Worm (Caenorhabditis elegans) whole organism, midembryonic: Measurements from ENCODE around the gene set-6.

Source experiments
- T22C8.4 ChIP-seq: fragments of 200-800 bp; sonication (Bioruptor generic); IDR thresholded peaks from 2 replicates; pipeline ENCODE4 v1.3.6; 2022; ENCODE audit warnings: missing genetic modification characterization, missing compliant biosample characterization
- cog-1 ChIP-seq: sonication (generic microtip); optimal IDR thresholded peaks from 2 replicates; lab custom pipeline; 2016; ENCODE audit warnings: missing genetic modification characterization, missing compliant biosample characterization
- flt-1 ChIP-seq: fragments of 200-800 bp; sonication (Bioruptor generic); IDR thresholded peaks from 2 replicates; pipeline ENCODE4 v1.3.6; 2022; ENCODE audit warnings: missing genetic modification characterization, missing compliant biosample characterization
- klf-2 ChIP-seq: fragments of 200-800 bp; sonication (Bioruptor generic); conservative IDR thresholded peaks from 2 replicates; pipeline ENCODE4 v1.3.6; 2022; ENCODE audit warnings: missing genetic modification reagents, missing genetic modification characterization, missing compliant biosample characterization
- med-1 ChIP-seq: sonication (generic microtip); optimal IDR thresholded peaks from 2 replicates; lab custom pipeline; 2017; ENCODE audit warnings: missing genetic modification characterization, mild to moderate bottlenecking, missing compliant biosample characterization, antibody characterized with exemption, missing genetic modification reagents; ENCODE audit not compliant: insufficient read depth
- ref-1 ChIP-seq: fragments of 200-800 bp; sonication (Bioruptor generic); conservative IDR thresholded peaks from 2 replicates; pipeline ENCODE4 v1.3.6; 2022; ENCODE audit warnings: missing genetic modification reagents, missing genetic modification characterization, missing compliant biosample characterization
- tab-1 ChIP-seq: fragments of 200-800 bp; sonication (Bioruptor generic); IDR thresholded peaks from 2 replicates; pipeline ENCODE4 v1.3.6; 2022; ENCODE audit warnings: missing genetic modification characterization, missing compliant biosample characterization
- ztf-23 ChIP-seq: fragments of 200-800 bp; sonication (Bioruptor generic); IDR thresholded peaks from 2 replicates; pipeline ENCODE4 v1.3.6; 2022; ENCODE audit warnings: missing genetic modification reagents, missing genetic modification characterization, missing compliant biosample characterization
- ztf-29 ChIP-seq: fragments of 200-800 bp; sonication (Bioruptor generic); IDR thresholded peaks from 2 replicates; pipeline ENCODE4 v1.3.6; 2022; ENCODE audit warnings: missing genetic modification reagents, missing genetic modification characterization, missing compliant biosample characterization

The set-6 gene

ce11 chrX:11946788-11947463, 27.6 kb downstream of the set-6 start, which contains the start of gene nfya-1:
Gene nfya-1 (minus strand): TSS chrX:11946838.
- TF ChIP-seq med-1 (GFP tag; lab: Kevin White, UChicago): no peak
- peak; percentile 32 for TF ChIP-seq cog-1
- TF ChIP-seq T22C8.4: peak; percentile 78

ce11 chrX:11941951-11942350, 32.5 kb downstream of the set-6 start, which contains the start of gene F55G7.3:
Gene F55G7.3 (minus strand): TSS chrX:11942051.
- TF ChIP-seq T22C8.4 (no peak), ztf-29 (GFP tag; lab: Robert Waterston, UW) (no peak), ref-1 (GFP tag; lab: Robert Waterston, UW) (no peak), klf-2 (GFP tag; lab: Robert Waterston, UW) (no peak), tab-1 (GFP tag; lab: Robert Waterston, UW) (no peak), flt-1 (GFP tag; lab: Robert Waterston, UW) (no peak), ztf-23 (GFP tag; lab: Robert Waterston, UW) (no peak), cog-1 (no peak), med-1 (GFP tag; lab: Kevin White, UChicago) (no peak)

DNA sequence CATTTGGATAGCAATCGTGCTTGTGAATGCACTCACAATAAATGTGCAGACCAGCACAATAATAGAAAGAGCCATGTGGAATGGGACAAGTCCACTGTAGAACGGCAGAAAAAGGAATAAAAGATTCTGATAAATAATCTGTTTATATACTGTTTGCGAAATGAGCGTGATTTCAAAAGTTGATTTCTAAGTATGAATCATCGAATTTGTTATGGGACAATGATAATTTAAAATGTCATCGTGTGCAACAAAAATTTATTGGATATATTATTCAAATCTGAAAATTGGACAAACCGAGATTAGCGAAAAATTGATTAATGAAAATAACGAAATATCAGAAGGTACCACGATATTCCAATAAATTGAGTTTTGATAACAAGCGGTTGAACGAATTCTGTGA, 35.7 kb downstream of the set-6 start, which contains the start of gene F55G7.5:
Gene F55G7.5 (minus strand): TSS at position 101 of the 400 bp plus-strand sequence.
- no peak for TF ChIP-seq cog-1
- no peak for TF ChIP-seq klf-2 (GFP tag; lab: Robert Waterston, UW)
- no peak for TF ChIP-seq ztf-23 (GFP tag; lab: Robert Waterston, UW)
- TF ChIP-seq med-1 (GFP tag; lab: Kevin White, UChicago): no peak
- no peak for TF ChIP-seq ref-1 (GFP tag; lab: Robert Waterston, UW)
- TF ChIP-seq T22C8.4: no peak
- no peak for TF ChIP-seq ztf-29 (GFP tag; lab: Robert Waterston, UW)
- no peak for TF ChIP-seq tab-1 (GFP tag; lab: Robert Waterston, UW)
- TF ChIP-seq flt-1 (GFP tag; lab: Robert Waterston, UW): no peak

DNA sequence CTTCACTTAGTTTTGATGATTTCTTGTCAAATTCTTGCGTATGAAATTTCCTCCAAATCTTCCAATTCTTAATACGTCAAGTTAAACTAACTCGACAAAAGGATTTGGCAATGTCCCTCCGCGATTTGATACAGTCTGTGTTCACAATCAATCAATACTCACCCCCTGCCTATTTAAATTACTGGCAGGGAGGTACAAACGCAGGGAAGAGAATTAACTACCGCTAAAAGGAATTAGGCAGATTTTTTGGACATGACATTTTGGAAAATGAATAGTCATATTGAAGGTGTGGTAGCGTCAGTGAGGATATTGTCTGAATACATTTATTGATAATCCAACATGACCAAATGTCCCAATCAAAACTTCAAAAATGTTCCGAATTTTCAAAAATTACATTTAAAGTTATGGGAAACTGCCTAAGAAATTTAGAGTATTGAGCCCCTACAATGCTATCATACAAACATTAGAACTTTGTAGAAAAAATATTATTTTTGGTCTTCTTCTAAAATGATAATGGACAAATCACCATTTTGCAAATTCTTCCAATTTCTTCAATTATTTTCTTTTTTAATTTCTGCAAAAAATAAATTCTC, 37.0 kb downstream of the set-6 start:
- TF ChIP-seq flt-1 (GFP tag; lab: Robert Waterston, UW) (peak; percentile 90), med-1 (GFP tag; lab: Kevin White, UChicago) (peak; percentile 64), cog-1 (peak; percentile 95), T22C8.4 (peak; percentile 100), tab-1 (GFP tag; lab: Robert Waterston, UW) (peak; percentile 74; the same call in 1 of the 2 replicates), ztf-23 (GFP tag; lab: Robert Waterston, UW) (peak; percentile 86), klf-2 (GFP tag; lab: Robert Waterston, UW) (peak; percentile 67), ztf-29 (GFP tag; lab: Robert Waterston, UW) (no peak), ref-1 (GFP tag; lab: Robert Waterston, UW) (peak; percentile 48)

DNA sequence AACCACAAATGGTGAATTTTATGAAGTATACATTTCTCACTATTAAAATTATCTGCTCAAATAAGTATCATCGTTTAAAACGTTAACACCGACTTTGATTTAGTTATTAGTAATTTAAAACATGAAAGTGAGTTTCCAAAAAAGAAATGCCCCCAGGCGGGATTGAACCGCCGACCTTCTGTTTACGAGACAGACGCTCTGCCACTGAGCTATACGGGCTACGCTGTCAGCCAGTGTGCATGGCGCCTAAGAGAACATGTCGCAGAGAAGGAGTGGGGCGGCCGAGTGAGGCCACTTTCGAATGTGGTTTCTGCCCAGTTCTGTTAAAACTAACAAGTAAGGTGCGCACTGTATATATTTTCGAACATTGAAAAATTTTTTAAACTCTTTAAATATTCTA, 39.5 kb downstream of the set-6 start:
- peak; percentile 41 for TF ChIP-seq med-1 (GFP tag; lab: Kevin White, UChicago)
- peak; percentile 90 for TF ChIP-seq tab-1 (GFP tag; lab: Robert Waterston, UW)
- TF ChIP-seq flt-1 (GFP tag; lab: Robert Waterston, UW): peak; percentile 92
- TF ChIP-seq ztf-29 (GFP tag; lab: Robert Waterston, UW): 0 out of 2 replicates have a peak, but pooled peaks have one; percentile 58
- TF ChIP-seq ref-1 (GFP tag; lab: Robert Waterston, UW): peak; percentile 72
- peak; percentile 69 for TF ChIP-seq cog-1
- TF ChIP-seq T22C8.4: peak; percentile 63; the same call in 1 of the 2 replicates
- peak; percentile 79 for TF ChIP-seq klf-2 (GFP tag; lab: Robert Waterston, UW)
- TF ChIP-seq ztf-23 (GFP tag; lab: Robert Waterston, UW): peak; percentile 85

DNA sequence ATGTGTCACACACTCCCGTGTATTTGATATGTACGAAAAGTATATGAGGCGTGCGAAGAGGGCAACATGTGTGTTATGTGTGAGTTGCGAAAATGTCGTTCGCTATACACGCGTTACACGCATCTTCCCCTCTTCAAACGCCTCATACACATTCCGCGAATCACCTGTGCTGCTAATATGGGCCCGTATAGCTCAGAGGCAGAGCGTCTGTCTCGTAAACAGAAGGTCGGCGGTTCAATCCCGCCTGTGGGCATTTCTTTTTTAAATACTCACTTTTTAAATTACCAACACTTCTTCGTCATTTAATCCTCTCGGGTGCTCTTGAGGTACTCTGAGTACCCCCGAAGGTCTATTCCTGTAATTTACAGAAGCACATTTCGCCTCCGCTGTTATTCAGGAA, 40.9 kb downstream of the set-6 start:
- TF ChIP-seq med-1 (GFP tag; lab: Kevin White, UChicago) (no peak), tab-1 (GFP tag; lab: Robert Waterston, UW) (0 out of 2 replicates have a peak, but pooled peaks have one; percentile 32), T22C8.4 (no peak), flt-1 (GFP tag; lab: Robert Waterston, UW) (0 out of 2 replicates have a peak, but pooled peaks have one; percentile 32), ref-1 (GFP tag; lab: Robert Waterston, UW) (no peak), ztf-23 (GFP tag; lab: Robert Waterston, UW) (no peak), cog-1 (no peak), ztf-29 (GFP tag; lab: Robert Waterston, UW) (no peak), klf-2 (GFP tag; lab: Robert Waterston, UW) (no peak)

- no peak for TF ChIP-seq cog-1
- TF ChIP-seq ref-1 (GFP tag; lab: Robert Waterston, UW): no peak
- TF ChIP-seq tab-1 (GFP tag; lab: Robert Waterston, UW): no peak
- no peak for TF ChIP-seq ztf-29 (GFP tag; lab: Robert Waterston, UW)
Measured at ce11 chrX:11931559-11931958, 42.9 kb downstream of the set-6 start, which contains the start of gene dot-1.4. Gene dot-1.4 (minus strand): TSS chrX:11931659.

- TF ChIP-seq ref-1 (GFP tag; lab: Robert Waterston, UW) (no peak), tab-1 (GFP tag; lab: Robert Waterston, UW) (no peak), cog-1 (no peak), T22C8.4 (no peak), flt-1 (GFP tag; lab: Robert Waterston, UW) (no peak), ztf-29 (GFP tag; lab: Robert Waterston, UW) (no peak), klf-2 (GFP tag; lab: Robert Waterston, UW) (no peak), med-1 (GFP tag; lab: Kevin White, UChicago) (no peak), ztf-23 (GFP tag; lab: Robert Waterston, UW) (no peak)
Measured at ce11 chrX:11927585-11927984, 46.9 kb downstream of the set-6 start, which contains the start of gene F55G7.4. Gene F55G7.4 (plus strand): TSS chrX:11927885.

DNA sequence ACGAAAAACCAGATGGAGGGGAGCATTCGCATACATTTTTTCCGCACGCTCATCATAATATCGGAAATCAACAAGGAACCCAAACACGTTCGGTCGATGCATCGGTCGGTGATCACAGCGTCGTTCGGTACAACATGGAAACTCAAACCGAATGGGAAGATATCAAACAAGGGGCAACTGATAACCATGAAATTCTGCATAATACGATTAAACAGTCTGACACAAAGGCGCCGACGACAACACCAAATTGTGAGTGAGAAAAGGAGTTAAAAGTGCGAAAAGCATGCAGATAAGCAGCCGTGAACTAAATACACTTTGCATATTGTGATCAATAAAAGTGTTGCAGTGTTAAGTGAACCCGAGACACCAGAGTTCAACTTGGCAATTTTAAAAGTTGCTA, 49.2 kb downstream of the set-6 start:
- TF ChIP-seq T22C8.4 (no peak), ztf-23 (GFP tag; lab: Robert Waterston, UW) (no peak), cog-1 (no peak), klf-2 (GFP tag; lab: Robert Waterston, UW) (no peak), ztf-29 (GFP tag; lab: Robert Waterston, UW) (no peak), flt-1 (GFP tag; lab: Robert Waterston, UW) (no peak), med-1 (GFP tag; lab: Kevin White, UChicago) (no peak), tab-1 (GFP tag; lab: Robert Waterston, UW) (no peak), ref-1 (GFP tag; lab: Robert Waterston, UW) (no peak)
